Fruit fly (Drosophila melanogaster): ENCODE results near the gene Tspo.

Tspo gene

DNA sequence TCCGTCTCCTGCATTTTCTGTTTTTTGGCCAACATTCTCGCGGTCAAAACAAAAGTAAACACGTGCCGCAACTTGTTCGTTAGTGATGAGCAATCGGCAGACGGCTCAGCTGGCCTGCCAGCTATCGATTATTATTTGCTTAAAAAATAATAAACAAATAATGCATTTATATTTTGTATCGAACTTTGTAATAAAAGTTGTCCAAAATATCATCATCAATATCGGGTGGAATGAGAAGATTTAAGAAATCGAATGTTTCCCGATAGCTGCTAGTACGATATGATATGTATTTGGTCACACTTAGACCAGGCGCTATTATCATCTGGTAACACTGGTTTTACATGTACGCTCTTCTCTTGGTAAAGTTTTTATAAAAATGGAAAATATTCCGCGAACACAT lies 8.6 kb downstream of the Tspo start, which contains the start of the genes Nle and Sf3b1 (continued):
- TF ChIP-seq CG7556 (GFP tag; optimal IDR thresholded peaks at IDR 0.05) (no peak), sob (GFP tag; IDR thresholded peaks at IDR 0.05) (0 out of 2 replicates have a peak, but pooled peaks have one; percentile 20), CG10209 (GFP tag; optimal IDR thresholded peaks at IDR 0.05) (no peak), D19A (tag; optimal IDR thresholded peaks at IDR 0.05) (no peak), Hsf (GFP tag; optimal IDR thresholded peaks at IDR 0.05) (peak; percentile 73), bsh (GFP tag; optimal IDR thresholded peaks at IDR 0.05) (no peak), Hmr (GFP tag; optimal IDR thresholded peaks at IDR 0.05) (no peak), Sox102F (GFP tag; optimal IDR thresholded peaks at IDR 0.05) (no peak), dpn (GFP tag; optimal IDR thresholded peaks at IDR 0.05) (peak; percentile 38 to 64), ci (GFP tag; IDR thresholded peaks at IDR 0.05) (0 out of 3 replicates have a peak, but pooled peaks have one; percentile 28), CG7786 (GFP tag; optimal IDR thresholded peaks at IDR 0.05) (peak; percentile 36), zfh2 (GFP tag; optimal IDR thresholded peaks at IDR 0.05) (peak; percentile 37), Pdp1 (GFP tag; optimal IDR thresholded peaks at IDR 0.05) (peak in 1 of 2 experiments; percentile 48), ewg (GFP tag; optimal IDR thresholded peaks at IDR 0.05) (peak; percentile 1), Hr78 (GFP tag; optimal IDR thresholded peaks at IDR 0.05) (no peak), crp (GFP tag; optimal IDR thresholded peaks at IDR 0.05) (peak; percentile 11 to 81), dysf (GFP tag; IDR thresholded peaks at IDR 0.05) (peak; percentile 18; the same call in 1 of the 3 replicates), ara (GFP tag; IDR thresholded peaks at IDR 0.05) (no peak), Dp (GFP tag; optimal IDR thresholded peaks at IDR 0.05) (peak; percentile 48), CG30020 (tag; optimal IDR thresholded peaks at IDR 0.05) (peak; percentile 51), CG10979 (tag; optimal IDR thresholded peaks at IDR 0.05) (peak; percentile 47), CG12104 (GFP tag; optimal IDR thresholded peaks at IDR 0.05) (no peak), pho (GFP tag; optimal IDR thresholded peaks at IDR 0.05) (peak; percentile 48), CG14965 (GFP tag; optimal IDR thresholded peaks at IDR 0.05; ENCODE audit: borderline replicate concordance) (no peak), seq (GFP tag; IDR thresholded peaks at IDR 0.05) (no peak), Dip3 (GFP tag; optimal IDR thresholded peaks at IDR 0.05) (peak; percentile 38), Dek (tag; optimal IDR thresholded peaks at IDR 0.05) (no peak), CG7745 (tag; optimal IDR thresholded peaks at IDR 0.05) (no peak), CG9727 (GFP tag; optimal IDR thresholded peaks at IDR 0.05) (peak; percentile 18), Spps (tag; optimal IDR thresholded peaks at IDR 0.05) (peak; percentile 31), Abd-B (GFP tag; optimal IDR thresholded peaks at IDR 0.05) (no peak), CG9932 (GFP tag; IDR thresholded peaks at IDR 0.05) (peak; percentile 80), ham (GFP tag; IDR thresholded peaks at IDR 0.05) (no peak), CG11723 (GFP tag; optimal IDR thresholded peaks at IDR 0.05) (no peak), CG11456 (GFP tag; IDR thresholded peaks at IDR 0.05) (no peak), CG17912 (GFP tag; optimal IDR thresholded peaks at IDR 0.05) (peak; percentile 50), da (GFP tag; optimal IDR thresholded peaks at IDR 0.05) (no peak), CG1602 (GFP tag; optimal IDR thresholded peaks at IDR 0.05) (peak; percentile 27), klu (GFP tag; IDR thresholded peaks at IDR 0.05) (peak; percentile 15; the same call in 1 of the 2 replicates), Mes4 (GFP tag; optimal IDR thresholded peaks at IDR 0.05) (peak; percentile 48), slp2 (GFP tag; optimal IDR thresholded peaks at IDR 0.05) (peak; percentile 37), D19B (GFP tag; optimal IDR thresholded peaks at IDR 0.05) (no peak), CG3995 (GFP tag; optimal IDR thresholded peaks at IDR 0.05) (no peak), CG4730 (GFP tag; IDR thresholded peaks at IDR 0.05) (no peak), sd (tag; optimal IDR thresholded peaks at IDR 0.05) (no peak), tna (GFP tag; IDR thresholded peaks at IDR 0.05; ENCODE audit: partially characterized antibody) (peak; percentile 82), CG15479 (GFP tag; optimal IDR thresholded peaks at IDR 0.05) (no peak), Dip2 (GFP tag; IDR thresholded peaks at IDR 0.05) (no peak), CG4617 (GFP tag; optimal IDR thresholded peaks at IDR 0.05; ENCODE audit: borderline replicate concordance) (peak; percentile 82), dmrt11E (tag; optimal IDR thresholded peaks at IDR 0.05) (peak; percentile 36)
